Worm (Caenorhabditis elegans) whole organism, L1 larva: ENCODE data around the gene arp-1.

Experiments
- C16A3.4 ChIP-seq: fragments of 150-350 bp; optimal IDR thresholded peaks from 2 replicates; lab custom pipeline; 2014; ENCODE audit warnings: missing biosample characterization, missing genetic modification characterization
- C34B4.2 ChIP-seq: sonication (generic microtip); optimal IDR thresholded peaks from 2 replicates; lab custom pipeline; 2017; ENCODE audit warnings: mild to moderate bottlenecking, missing genetic modification characterization, missing compliant biosample characterization
- F16B12.6 ChIP-seq: fragments of 150-350 bp; optimal IDR thresholded peaks from 2 replicates; lab custom pipeline; 2014; ENCODE audit warnings: missing biosample characterization, missing genetic modification characterization
- Y116A8C.19 ChIP-seq: sonication (generic microtip); optimal IDR thresholded peaks from 2 replicates; lab custom pipeline; 2016; ENCODE audit warnings: missing compliant biosample characterization, missing genetic modification characterization, borderline replicate concordance
- aha-1 ChIP-seq: fragments of 150-350 bp; optimal IDR thresholded peaks from 2 replicates; lab custom pipeline; 2014; ENCODE audit warnings: missing biosample characterization, missing genetic modification characterization
- alr-1 ChIP-seq: fragments of 200-800 bp; sonication (Bioruptor generic); optimal IDR thresholded peaks from 2 replicates; lab custom pipeline; 2018; ENCODE audit warnings: borderline replicate concordance, mild to moderate bottlenecking, missing genetic modification characterization, missing compliant biosample characterization
- aly-2 ChIP-seq: fragments of 150-350 bp; optimal IDR thresholded peaks from 2 replicates; lab custom pipeline; 2014; ENCODE audit warnings: missing biosample characterization, missing genetic modification characterization
- ama-1 ChIP-seq: fragments of 150-350 bp; optimal IDR thresholded peaks from 2 replicates; lab custom pipeline; 2014
- ceh-63 ChIP-seq: fragments of 200-800 bp; sonication (Bioruptor generic); optimal IDR thresholded peaks from 2 replicates; lab custom pipeline; 2018; ENCODE audit warnings: mild to moderate bottlenecking, missing genetic modification characterization, missing compliant biosample characterization
- ceh-8 ChIP-seq: fragments of 200-800 bp; sonication (Bioruptor generic); optimal IDR thresholded peaks from 2 replicates; lab custom pipeline; 2018; ENCODE audit warnings: mild to moderate bottlenecking, missing genetic modification characterization, moderate library complexity, missing compliant biosample characterization
- dpl-1 ChIP-seq, 3 experiments: fragments of 150-350 bp in 2 of 3; sonication (generic microtip) in 1 of 3; optimal IDR thresholded peaks; 2 replicates each; lab custom pipeline; 2014 to 2017; ENCODE audit warnings: missing biosample characterization in 3 of 3, missing genetic modification characterization in 3 of 3, missing genetic modification reagents in 3 of 3
- dsc-1 ChIP-seq: sonication (generic microtip); optimal IDR thresholded peaks from 2 replicates; lab custom pipeline; 2016; ENCODE audit warnings: mild to moderate bottlenecking, missing genetic modification characterization, missing compliant biosample characterization
- efl-1 ChIP-seq, 4 experiments: fragments of 150-350 bp; optimal IDR thresholded peaks in 3 of 4; peaks in 1 of 4; 1 replicate in 1 of 4; 2 replicates in 3 of 4; lab custom pipeline; 2014; ENCODE audit warnings: missing biosample characterization in 2 of 4, missing genetic modification characterization in 2 of 4, missing genetic modification reagents in 2 of 4
- ets-5 ChIP-seq: fragments of 200-800 bp; sonication (Bioruptor generic); IDR thresholded peaks from 2 replicates; pipeline ENCODE4 v1.3.6; 2022; ENCODE audit warnings: missing genetic modification characterization, missing compliant biosample characterization
- fkh-10 ChIP-seq: sonication (generic microtip); optimal IDR thresholded peaks from 2 replicates; lab custom pipeline; 2017; ENCODE audit warnings: missing biosample characterization, missing genetic modification reagents, missing genetic modification characterization
- fkh-4 ChIP-seq: sonication (generic microtip); optimal IDR thresholded peaks from 2 replicates; lab custom pipeline; 2016; ENCODE audit warnings: missing compliant biosample characterization, missing genetic modification characterization, borderline replicate concordance
- fkh-8 ChIP-seq: sonication (generic microtip); optimal IDR thresholded peaks from 2 replicates; lab custom pipeline; 2016; ENCODE audit warnings: mild to moderate bottlenecking, missing genetic modification characterization, missing compliant biosample characterization
- grh-1 ChIP-seq: fragments of 200-800 bp; sonication (Bioruptor generic); IDR thresholded peaks from 2 replicates; pipeline ENCODE4 v1.3.6; 2022; ENCODE audit warnings: missing genetic modification reagents, missing genetic modification characterization, missing compliant biosample characterization
- hlh-17 ChIP-seq: fragments of 200-800 bp; sonication (Bioruptor generic); optimal IDR thresholded peaks from 2 replicates; lab custom pipeline; 2018; ENCODE audit warnings: missing genetic modification characterization, mild to moderate bottlenecking, missing compliant biosample characterization, moderate library complexity, borderline replicate concordance
- irx-1 ChIP-seq: sonication (generic microtip); optimal IDR thresholded peaks from 2 replicates; lab custom pipeline; 2016; ENCODE audit warnings: missing genetic modification characterization, missing compliant biosample characterization
- jun-1 ChIP-seq: fragments of 150-350 bp; optimal IDR thresholded peaks from 2 replicates; lab custom pipeline; 2014; ENCODE audit warnings: missing biosample characterization, missing genetic modification reagents, missing genetic modification characterization
- lin-13 ChIP-seq: fragments of 150-350 bp; optimal IDR thresholded peaks from 2 replicates; lab custom pipeline; 2014; ENCODE audit warnings: missing biosample characterization, missing genetic modification reagents, missing genetic modification characterization
- lin-14 ChIP-seq: fragments of 200-800 bp; sonication (Bioruptor generic); optimal IDR thresholded peaks from 2 replicates; lab custom pipeline; 2018; ENCODE audit warnings: mild to moderate bottlenecking, missing genetic modification characterization, moderate library complexity, missing compliant biosample characterization
- lin-15B ChIP-seq: fragments of 150-350 bp; sonication (generic microtip); optimal IDR thresholded peaks from 3 replicates; lab custom pipeline; 2014; ENCODE audit warnings: missing biosample characterization, missing genetic modification characterization
- lin-35 ChIP-seq, 2 experiments: fragments of 150-350 bp; optimal IDR thresholded peaks; 2 replicates each; lab custom pipeline; 2014; ENCODE audit warnings: missing biosample characterization in 2 of 2, missing genetic modification characterization in 2 of 2, missing genetic modification reagents in 2 of 2
- lin-39 ChIP-seq: fragments of 150-350 bp; optimal IDR thresholded peaks from 2 replicates; lab custom pipeline; 2014; ENCODE audit warnings: missing biosample characterization, missing genetic modification reagents, missing genetic modification characterization
- lsy-2 ChIP-seq, 2 experiments: fragments of 150-350 bp; optimal IDR thresholded peaks; 2 replicates each; lab custom pipeline; 2014; ENCODE audit warnings: missing biosample characterization in 2 of 2, missing genetic modification characterization in 2 of 2
- mef-2 ChIP-seq: fragments of 150-350 bp; optimal IDR thresholded peaks from 2 replicates; lab custom pipeline; 2014; ENCODE audit warnings: missing biosample characterization, missing genetic modification characterization
- nhr-11 ChIP-seq: fragments of 150-350 bp; optimal IDR thresholded peaks from 2 replicates; lab custom pipeline; 2014; ENCODE audit warnings: missing biosample characterization, missing genetic modification characterization
- nhr-20 ChIP-seq: sonication (generic microtip); optimal IDR thresholded peaks from 2 replicates; lab custom pipeline; 2016; ENCODE audit warnings: mild to moderate bottlenecking, missing genetic modification characterization, missing compliant biosample characterization
- nhr-237 ChIP-seq: fragments of 150-350 bp; optimal IDR thresholded peaks from 2 replicates; lab custom pipeline; 2014; ENCODE audit warnings: missing biosample characterization, missing genetic modification characterization
- nhr-84 ChIP-seq: sonication (generic microtip); optimal IDR thresholded peaks from 2 replicates; lab custom pipeline; 2017; ENCODE audit warnings: missing biosample characterization, missing genetic modification characterization
- nhr-90 ChIP-seq: sonication (generic microtip); optimal IDR thresholded peaks from 2 replicates; lab custom pipeline; 2016; ENCODE audit warnings: mild to moderate bottlenecking, missing genetic modification characterization, missing compliant biosample characterization; ENCODE audit not compliant: poor library complexity
- pax-3 ChIP-seq: fragments of 200-800 bp; sonication (Bioruptor generic); optimal IDR thresholded peaks from 2 replicates; lab custom pipeline; 2018; ENCODE audit warnings: mild to moderate bottlenecking, missing genetic modification characterization, moderate library complexity, missing compliant biosample characterization
- pqm-1 ChIP-seq: sonication (generic microtip); optimal IDR thresholded peaks from 3 replicates; lab custom pipeline; 2017; ENCODE audit warnings: missing biosample characterization, missing genetic modification characterization
- snpc-4 ChIP-seq: fragments of 150-350 bp; optimal IDR thresholded peaks from 2 replicates; lab custom pipeline; 2014; ENCODE audit warnings: missing biosample characterization, missing genetic modification characterization
- snu-23 ChIP-seq: sonication (generic microtip); optimal IDR thresholded peaks from 2 replicates; lab custom pipeline; 2016; ENCODE audit warnings: missing genetic modification characterization, missing compliant biosample characterization
- sox-4 ChIP-seq: sonication (generic microtip); optimal IDR thresholded peaks from 2 replicates; lab custom pipeline; 2016; ENCODE audit warnings: missing genetic modification characterization, missing compliant biosample characterization
- sptf-1 ChIP-seq: fragments of 150-350 bp; optimal IDR thresholded peaks from 2 replicates; lab custom pipeline; 2014; ENCODE audit warnings: missing biosample characterization, missing genetic modification characterization
- sup-37 ChIP-seq: fragments of 200-800 bp; sonication (Bioruptor generic); optimal IDR thresholded peaks from 2 replicates; lab custom pipeline; 2018; ENCODE audit warnings: mild to moderate bottlenecking, missing genetic modification characterization, missing compliant biosample characterization
- swsn-7 ChIP-seq: sonication (generic microtip); optimal IDR thresholded peaks from 2 replicates; lab custom pipeline; 2016; ENCODE audit warnings: missing genetic modification characterization, missing compliant biosample characterization
- tbx-2 ChIP-seq: sonication (generic microtip); optimal IDR thresholded peaks from 2 replicates; lab custom pipeline; 2016; ENCODE audit warnings: missing genetic modification characterization, missing compliant biosample characterization
- unc-30 ChIP-seq: sonication (generic microtip); optimal IDR thresholded peaks from 2 replicates; lab custom pipeline; 2017; ENCODE audit warnings: missing biosample characterization, missing genetic modification characterization
- unc-62 ChIP-seq: fragments of 150-350 bp; optimal IDR thresholded peaks from 2 replicates; lab custom pipeline; 2014; ENCODE audit warnings: missing biosample characterization, missing genetic modification reagents, missing genetic modification characterization
- unc-98 ChIP-seq: fragments of 200-800 bp; sonication (Bioruptor generic); IDR thresholded peaks from 2 replicates; pipeline ENCODE4 v1.3.6; 2022; ENCODE audit warnings: missing genetic modification characterization, missing compliant biosample characterization
- vab-15 ChIP-seq: sonication (generic microtip); optimal IDR thresholded peaks from 2 replicates; lab custom pipeline; 2017; ENCODE audit warnings: missing genotype, mild to moderate bottlenecking, missing genetic modification characterization, missing compliant biosample characterization
- xbp-1 ChIP-seq: sonication (generic microtip); optimal IDR thresholded peaks from 2 replicates; lab custom pipeline; 2016; ENCODE audit warnings: missing genetic modification characterization, missing compliant biosample characterization
- zag-1 ChIP-seq: fragments of 150-350 bp; optimal IDR thresholded peaks from 2 replicates; lab custom pipeline; 2014; ENCODE audit warnings: missing biosample characterization, missing genetic modification characterization
- zip-4 ChIP-seq: fragments of 200-800 bp; sonication (Bioruptor generic); optimal IDR thresholded peaks from 2 replicates; lab custom pipeline; 2018; ENCODE audit warnings: mild to moderate bottlenecking, missing genetic modification characterization, moderate library complexity, missing compliant biosample characterization
- ztf-11 ChIP-seq, 2 experiments: sonication (generic microtip); optimal IDR thresholded peaks; 2 replicates each; lab custom pipeline; 2016 to 2017; ENCODE audit warnings: missing genetic modification characterization in 2 of 2, missing biosample characterization in 1 of 2, missing compliant biosample characterization in 1 of 2
- ztf-4 ChIP-seq: fragments of 150-350 bp; optimal IDR thresholded peaks from 2 replicates; lab custom pipeline; 2014; ENCODE audit warnings: missing biosample characterization, missing genetic modification characterization

arp-1 gene

ce11 chrII:15089086-15089895 lies 30.8 kb upstream of the arp-1 start (continued):
- TF ChIP-seq sup-37 (peak; percentile 5), nhr-84 (tag; lab: Kevin White, UChicago) (no peak), grh-1 (GFP tag; lab: Robert Waterston, UW) (peak; percentile 51; the same call in 1 of the 2 replicates), nhr-90 (tag; lab: Kevin White, UChicago) (peak; percentile 92), aha-1 (tag; lab: Kevin White, UChicago) (no peak), unc-30 (tag; lab: Kevin White, UChicago) (no peak), lin-14 (GFP tag; lab: Kevin White, UChicago) (no peak), zip-4 (GFP tag; lab: Kevin White, UChicago) (no peak), lin-15B (tag; lab: Kevin White, UChicago) (peak; percentile 13), fkh-10 (no peak), ztf-4 (no peak), nhr-20 (peak; percentile 84), vab-15 (tag; lab: Kevin White, UChicago) (peak; percentile 91), ets-5 (no peak), nhr-237 (no peak), C16A3.4 (tag; lab: Kevin White, UChicago) (no peak), ceh-63 (GFP tag; lab: Kevin White, UChicago) (no peak), dsc-1 (tag; lab: Kevin White, UChicago) (peak; percentile 92), ama-1 (no peak), lin-35 (GFP tag; optimal IDR thresholded peaks at IDR 0.05; lab: Kevin White, UChicago) (peak; percentile 93 to 95), sox-4 (peak; percentile 89), F16B12.6 (tag; lab: Kevin White, UChicago) (peak; percentile 3), sptf-1 (tag; lab: Kevin White, UChicago) (no peak), fkh-8 (tag; lab: Kevin White, UChicago) (peak; percentile 75), fkh-4 (tag; lab: Kevin White, UChicago) (peak; percentile 96), jun-1 (no peak), unc-98 (peak; percentile 63), zag-1 (tag; lab: Kevin White, UChicago) (no peak), efl-1 (optimal IDR thresholded peaks at IDR 0.05; lab: Kevin White, UChicago) (peak; percentile 96), efl-1 (GFP tag; optimal IDR thresholded peaks at IDR 0.05 in 1 of 2; lab: Kevin White, UChicago) (peak; percentile 94 to 99), snpc-4 (peak; percentile 66), snu-23 (GFP tag; lab: Kevin White, UChicago) (peak; percentile 85), pqm-1 (no peak), nhr-11 (tag; lab: Kevin White, UChicago) (no peak), swsn-7 (tag; lab: Kevin White, UChicago) (peak; percentile 86), irx-1 (tag; lab: Kevin White, UChicago) (peak; percentile 95), unc-62 (GFP tag; lab: Kevin White, UChicago) (no peak), ceh-8 (GFP tag; lab: Kevin White, UChicago) (no peak), tbx-2 (tag; lab: Kevin White, UChicago) (peak; percentile 87), aly-2 (tag; lab: Kevin White, UChicago) (no peak), lsy-2 (tag; optimal IDR thresholded peaks at IDR 0.05; lab: Kevin White, UChicago) (peak; percentile 66 to 78), alr-1 (tag; lab: Kevin White, UChicago) (no peak), Y116A8C.19 (tag; lab: Kevin White, UChicago) (peak; percentile 51), dpl-1 (GFP tag; optimal IDR thresholded peaks at IDR 0.05; lab: Kevin White, UChicago) (peak; percentile 89 to 93 (median 93)), mef-2 (tag; lab: Kevin White, UChicago) (no peak), xbp-1 (tag; lab: Kevin White, UChicago) (peak; percentile 83), ztf-11 (tag; optimal IDR thresholded peaks at IDR 0.05; lab: Kevin White, UChicago) (peak in 1 of 2 experiments; percentile 94), lin-39 (peak; percentile 46), hlh-17 (GFP tag; lab: Kevin White, UChicago) (no peak), lin-13 (peak; percentile 19), C34B4.2 (tag; lab: Kevin White, UChicago) (no peak), pax-3 (tag; lab: Kevin White, UChicago) (peak; percentile 92)
